Fruit fly (Drosophila melanogaster): Measurements from ENCODE around the gene CG42724.

The CG42724 gene

dm6 chr3R:6383466-6383769 is 15.3 kb upstream of the CG42724 start (continued):
- no peak for TF ChIP-seq sqz (GFP tag; optimal IDR thresholded peaks at IDR 0.05)

- TF ChIP-seq CG2120 (GFP tag; optimal IDR thresholded peaks at IDR 0.05) (peak; percentile 34), pros (GFP tag; optimal IDR thresholded peaks at IDR 0.05) (no peak), dpn (GFP tag; optimal IDR thresholded peaks at IDR 0.05) (no peak), CG17829 (tag; optimal IDR thresholded peaks at IDR 0.05) (peak; percentile 21), CG31441 (GFP tag; IDR thresholded peaks at IDR 0.05) (no peak), CG16813 (GFP tag; IDR thresholded peaks at IDR 0.05; ENCODE audit: partially characterized antibody) (peak; percentile 97), CG14710 (tag; optimal IDR thresholded peaks at IDR 0.05) (peak; percentile 42), dysf (GFP tag; IDR thresholded peaks at IDR 0.05) (no peak), pho (GFP tag; optimal IDR thresholded peaks at IDR 0.05) (peak; percentile 9), oc (tag; optimal IDR thresholded peaks at IDR 0.05) (no peak), Aef1 (GFP tag; IDR thresholded peaks at IDR 0.05) (peak; percentile 31; the same call in 1 of the 3 replicates), B-H2 (GFP tag; optimal IDR thresholded peaks at IDR 0.05) (peak; percentile 58), CHES-1-like (GFP tag; optimal IDR thresholded peaks at IDR 0.05) (peak; percentile 42), Dp (GFP tag; optimal IDR thresholded peaks at IDR 0.05) (peak; percentile 64), CG12391 (tag; optimal IDR thresholded peaks at IDR 0.05) (no peak), row (GFP tag; IDR thresholded peaks at IDR 0.05) (peak; percentile 42; the same call in 1 of the 3 replicates), ci (GFP tag; IDR thresholded peaks at IDR 0.05) (no peak; the same call in 2 of the 3 replicates), CG34376 (GFP tag; optimal IDR thresholded peaks at IDR 0.05) (peak; percentile 10), scrt (GFP tag; optimal IDR thresholded peaks at IDR 0.05) (no peak), vnd (GFP tag; IDR thresholded peaks at IDR 0.05; ENCODE audit: partially characterized antibody) (peak; percentile 96), sim (GFP tag; IDR thresholded peaks at IDR 0.05) (no peak), Opbp (GFP tag; IDR thresholded peaks at IDR 0.05; ENCODE audit: partially characterized antibody) (peak; percentile 98), Spps (tag; optimal IDR thresholded peaks at IDR 0.05) (no peak), shn (GFP tag; optimal IDR thresholded peaks at IDR 0.05) (no peak), Myb (GFP tag; optimal IDR thresholded peaks at IDR 0.05) (peak; percentile 77), vfl (GFP tag; optimal IDR thresholded peaks at IDR 0.05) (no peak), NFAT (GFP tag; IDR thresholded peaks at IDR 0.05) (no peak), cwo (GFP tag; optimal IDR thresholded peaks at IDR 0.05) (peak; percentile 35), lilli (GFP tag; optimal IDR thresholded peaks at IDR 0.05) (peak; percentile 23), CG6791 (GFP tag; IDR thresholded peaks at IDR 0.05; ENCODE audit: partially characterized antibody) (peak; percentile 99), trem (tag; optimal IDR thresholded peaks at IDR 0.05) (peak; percentile 61), stwl (tag; optimal IDR thresholded peaks at IDR 0.05) (peak; percentile 68), hb (GFP tag; IDR thresholded peaks at IDR 0.05; ENCODE audit: partially characterized antibody) (peak; percentile 94), trh (GFP tag; optimal IDR thresholded peaks at IDR 0.05) (no peak), ranshi (GFP tag; IDR thresholded peaks at IDR 0.05) (no peak), eve (GFP tag; optimal IDR thresholded peaks at IDR 0.05) (no peak), CG13296 (GFP tag; optimal IDR thresholded peaks at IDR 0.05) (peak; percentile 17), Dbx (GFP tag; IDR thresholded peaks at IDR 0.05) (0 out of 3 replicates have a peak, but pooled peaks have one; percentile 8), CG10267 (tag; optimal IDR thresholded peaks at IDR 0.05) (peak; percentile 39), sna (GFP tag; IDR thresholded peaks at IDR 0.05; ENCODE audit: partially characterized antibody) (peak; percentile 95), dimm (GFP tag; IDR thresholded peaks at IDR 0.05) (no peak), lbe (GFP tag; optimal IDR thresholded peaks at IDR 0.05) (peak; percentile 46), gro (GFP tag; optimal IDR thresholded peaks at IDR 0.05) (peak; percentile 36), CoRest (tag; optimal IDR thresholded peaks at IDR 0.05) (peak; percentile 27), E2f2 (GFP tag; IDR thresholded peaks at IDR 0.05) (peak; percentile 70), Rfx (GFP tag; IDR thresholded peaks at IDR 0.05) (peak; percentile 49), nerfin-1 (tag; optimal IDR thresholded peaks at IDR 0.05) (no peak)
Observed at dm6 chr3R:6382733-6383465, 14.8 kb upstream of the CG42724 start, which contains the start of gene gzl. gzl (plus strand) TSS chr3R:6382914.
